Worm (Caenorhabditis elegans) whole organism, L4 larva: Measurements from ENCODE around the gene K07E1.1.

Source experiments
- F26F4.8 ChIP-seq: fragments of 200-800 bp; sonication (Bioruptor generic); conservative IDR thresholded peaks from 2 replicates; pipeline ENCODE4 v1.3.6; 2022; ENCODE audit warnings: missing genetic modification characterization, missing compliant biosample characterization
- F44E2.7 ChIP-seq: fragments of 200-800 bp; sonication (Bioruptor generic); IDR thresholded peaks from 2 replicates; pipeline ENCODE4 v2.1.2; 2022; ENCODE audit warnings: missing genetic modification characterization, missing compliant biosample characterization
- F49E8.2 ChIP-seq: sonication (generic microtip); optimal IDR thresholded peaks from 2 replicates; lab custom pipeline; 2016; ENCODE audit warnings: missing compliant biosample characterization, mild to moderate bottlenecking, missing genetic modification characterization, borderline replicate concordance
- T20F7.1 ChIP-seq: fragments of 200-800 bp; sonication (Bioruptor generic); optimal IDR thresholded peaks from 2 replicates; lab custom pipeline; 2018; ENCODE audit warnings: mild to moderate bottlenecking, missing genetic modification characterization, missing compliant biosample characterization
- Y5F2A.4 ChIP-seq: fragments of 200-800 bp; sonication (Bioruptor generic); optimal IDR thresholded peaks from 2 replicates; lab custom pipeline; 2018; ENCODE audit warnings: mild to moderate bottlenecking, missing genetic modification characterization, missing compliant biosample characterization
- aha-1 ChIP-seq: fragments of 150-350 bp; peaks from one replicate; lab custom pipeline; 2014; ENCODE audit warnings: missing biosample characterization, missing genetic modification characterization
- ceh-20 ChIP-seq: fragments of 200-800 bp; sonication (Bioruptor generic); IDR thresholded peaks from 2 replicates; pipeline ENCODE4 v1.3.6; 2022; ENCODE audit warnings: missing genetic modification reagents, missing genetic modification characterization, missing compliant biosample characterization
- ceh-32 ChIP-seq: sonication (generic microtip); optimal IDR thresholded peaks from 2 replicates; lab custom pipeline; 2016; ENCODE audit warnings: mild to moderate bottlenecking, missing genetic modification characterization, missing compliant biosample characterization; ENCODE audit not compliant: poor library complexity
- ceh-82 ChIP-seq: sonication (generic microtip); optimal IDR thresholded peaks from 2 replicates; lab custom pipeline; 2017; ENCODE audit warnings: missing biosample characterization, missing genetic modification characterization
- ctbp-1 ChIP-seq: fragments of 200-800 bp; sonication (Bioruptor generic); IDR thresholded peaks from 2 replicates; pipeline ENCODE4 v1.3.6; 2022; ENCODE audit warnings: missing genetic modification reagents, missing genetic modification characterization, missing compliant biosample characterization
- daf-16 ChIP-seq, 3 experiments: sonication (generic microtip); optimal IDR thresholded peaks; 2 replicates each; lab custom pipeline; 2016 to 2017; ENCODE audit warnings: missing genetic modification characterization in 3 of 3, missing genetic modification reagents in 3 of 3, mild to moderate bottlenecking in 2 of 3, missing compliant biosample characterization in 2 of 3, missing biosample characterization in 1 of 3, moderate library complexity in 1 of 3
- daf-8 ChIP-seq: fragments of 200-800 bp; sonication (Bioruptor generic); IDR thresholded peaks from 2 replicates; pipeline ENCODE4 v1.3.6; 2022; ENCODE audit warnings: missing genetic modification characterization, missing compliant biosample characterization
- dmd-6 ChIP-seq: fragments of 200-800 bp; sonication (Bioruptor generic); IDR thresholded peaks from 2 replicates; pipeline ENCODE4 v1.3.6; 2022; ENCODE audit warnings: missing genetic modification reagents, missing genetic modification characterization, missing compliant biosample characterization
- dmd-8 ChIP-seq: fragments of 200-800 bp; sonication (Bioruptor generic); IDR thresholded peaks from 2 replicates; pipeline ENCODE4 v1.3.6; 2022; ENCODE audit warnings: missing genetic modification characterization, missing compliant biosample characterization
- dmd-9 ChIP-seq: fragments of 200-800 bp; sonication (Bioruptor generic); IDR thresholded peaks from 2 replicates; pipeline ENCODE4 v1.3.6; 2022; ENCODE audit warnings: missing genetic modification reagents, missing genetic modification characterization, missing compliant biosample characterization
- dpl-1 ChIP-seq: fragments of 150-350 bp; optimal IDR thresholded peaks from 2 replicates; lab custom pipeline; 2014; ENCODE audit warnings: missing biosample characterization, missing genetic modification reagents, missing genetic modification characterization
- duxl-1 ChIP-seq: sonication (generic microtip); optimal IDR thresholded peaks from 2 replicates; lab custom pipeline; 2016; ENCODE audit warnings: mild to moderate bottlenecking, missing genetic modification characterization, moderate library complexity, missing compliant biosample characterization; ENCODE audit not compliant: poor library complexity
- fkh-10 ChIP-seq: fragments of 150-350 bp; optimal IDR thresholded peaks from 2 replicates; lab custom pipeline; 2014; ENCODE audit warnings: missing biosample characterization, missing genetic modification reagents, missing genetic modification characterization
- fos-1 ChIP-seq: fragments of 150-350 bp; optimal IDR thresholded peaks from 2 replicates; lab custom pipeline; 2014; ENCODE audit warnings: missing biosample characterization, missing genetic modification characterization
- gei-8 ChIP-seq: fragments of 200-800 bp; sonication (Bioruptor generic); optimal IDR thresholded peaks from 2 replicates; lab custom pipeline; 2018; ENCODE audit warnings: mild to moderate bottlenecking, missing genetic modification characterization, missing compliant biosample characterization
- hlh-30 ChIP-seq: sonication (generic microtip); optimal IDR thresholded peaks from 2 replicates; lab custom pipeline; 2017; ENCODE audit warnings: antibody characterized with exemption, mild to moderate bottlenecking, missing genetic modification characterization, missing compliant biosample characterization; ENCODE audit not compliant: insufficient read depth
- hmg-1.1 ChIP-seq: fragments of 200-800 bp; sonication (Bioruptor generic); IDR thresholded peaks from 2 replicates; pipeline ENCODE4 v1.3.6; 2022; ENCODE audit warnings: missing genetic modification reagents, missing genetic modification characterization, missing compliant biosample characterization
- lin-15B ChIP-seq: fragments of 150-350 bp; sonication (generic microtip); optimal IDR thresholded peaks from 3 replicates; lab custom pipeline; 2014; ENCODE audit warnings: missing biosample characterization, missing genetic modification characterization
- lin-29 ChIP-seq: fragments of 200-800 bp; sonication (Bioruptor generic); IDR thresholded peaks from 2 replicates; pipeline ENCODE4 v1.3.6; 2022; ENCODE audit warnings: missing genetic modification reagents, missing genetic modification characterization, missing compliant biosample characterization
- madf-9 ChIP-seq: fragments of 200-800 bp; sonication (Bioruptor generic); conservative IDR thresholded peaks from 2 replicates; pipeline ENCODE4 v1.3.6; 2022; ENCODE audit warnings: missing genetic modification reagents, missing genetic modification characterization, missing compliant biosample characterization
- mep-1 ChIP-seq: fragments of 150-350 bp; sonication (generic microtip); optimal IDR thresholded peaks from 3 replicates; lab custom pipeline; 2014; ENCODE audit warnings: missing biosample characterization, missing genetic modification characterization
- nhr-102 ChIP-seq: sonication (generic microtip); optimal IDR thresholded peaks from 2 replicates; lab custom pipeline; 2016; ENCODE audit warnings: mild to moderate bottlenecking, missing genetic modification characterization, moderate library complexity, missing compliant biosample characterization
- nhr-237 ChIP-seq: sonication (generic microtip); optimal IDR thresholded peaks from 2 replicates; lab custom pipeline; 2017; ENCODE audit warnings: missing biosample characterization, missing genetic modification characterization
- nhr-25 ChIP-seq: sonication (generic microtip); optimal IDR thresholded peaks from 2 replicates; lab custom pipeline; 2017; ENCODE audit warnings: missing genetic modification characterization, mild to moderate bottlenecking, missing compliant biosample characterization, antibody characterized with exemption, moderate library complexity, borderline replicate concordance; ENCODE audit not compliant: insufficient read depth
- nhr-28 ChIP-seq: fragments of 150-350 bp; optimal IDR thresholded peaks from 2 replicates; lab custom pipeline; 2014; ENCODE audit warnings: missing biosample characterization, missing genetic modification characterization
- nhr-41 ChIP-seq: fragments of 200-800 bp; sonication (Bioruptor generic); IDR thresholded peaks from 2 replicates; pipeline ENCODE4 v1.3.6; 2022; ENCODE audit warnings: missing genetic modification reagents, missing genetic modification characterization, missing compliant biosample characterization
- nhr-42 ChIP-seq: fragments of 200-800 bp; sonication (Bioruptor generic); IDR thresholded peaks from 2 replicates; pipeline ENCODE4 v1.3.6; 2022; ENCODE audit warnings: missing genetic modification characterization, missing compliant biosample characterization
- nhr-6 ChIP-seq: fragments of 150-350 bp; optimal IDR thresholded peaks from 2 replicates; lab custom pipeline; 2014; ENCODE audit warnings: missing biosample characterization, missing genetic modification characterization
- pha-4 ChIP-seq, 2 experiments: fragments of 150-350 bp in 1 of 2; fragments of 200-800 bp in 1 of 2; sonication (Bioruptor generic) in 1 of 2; IDR thresholded peaks in 1 of 2; optimal IDR thresholded peaks in 1 of 2; 2 replicates each; pipeline versions ENCODE4 v1.3.6 to Lab custom; 2014 to 2022; ENCODE audit warnings: missing genetic modification characterization in 2 of 2, missing genetic modification reagents in 2 of 2, missing biosample characterization in 1 of 2, missing compliant biosample characterization in 1 of 2
- rbr-2 ChIP-seq: sonication (generic microtip); optimal IDR thresholded peaks from 2 replicates; lab custom pipeline; 2016; ENCODE audit warnings: missing genotype, missing genetic modification characterization, missing compliant biosample characterization
- saeg-2 ChIP-seq: fragments of 200-800 bp; sonication (Bioruptor generic); IDR thresholded peaks from 2 replicates; pipeline ENCODE4 v1.3.6; 2022; ENCODE audit warnings: missing genetic modification reagents, missing genetic modification characterization, missing compliant biosample characterization
- set-16 ChIP-seq: fragments of 200-800 bp; sonication (Bioruptor generic); IDR thresholded peaks from 2 replicates; pipeline ENCODE4 v1.3.6; 2022; ENCODE audit warnings: missing genetic modification reagents, missing genetic modification characterization, missing compliant biosample characterization
- skn-1 ChIP-seq: fragments of 150-350 bp; optimal IDR thresholded peaks from 2 replicates; lab custom pipeline; 2014; ENCODE audit warnings: missing biosample characterization, missing genetic modification characterization
- tag-97 ChIP-seq: fragments of 200-800 bp; sonication (Bioruptor generic); IDR thresholded peaks from 2 replicates; pipeline ENCODE4 v1.3.6; 2022; ENCODE audit warnings: missing genetic modification characterization, missing compliant biosample characterization
- unc-39 ChIP-seq: sonication (generic microtip); optimal IDR thresholded peaks from 2 replicates; lab custom pipeline; 2017; ENCODE audit warnings: missing biosample characterization, missing genetic modification characterization
- unc-62 ChIP-seq, 3 experiments: fragments of 150-350 bp in 1 of 3; sonication (generic microtip); optimal IDR thresholded peaks in 2 of 3; peaks in 1 of 3; 1 replicate in 1 of 3; 2 replicates in 2 of 3; lab custom pipeline; 2014 to 2017; ENCODE audit warnings: missing biosample characterization in 3 of 3, missing genetic modification characterization in 3 of 3, missing genetic modification reagents in 3 of 3, missing genotype in 1 of 3
- vab-7 ChIP-seq: fragments of 200-800 bp; sonication (Bioruptor generic); IDR thresholded peaks from 2 replicates; pipeline ENCODE4 v1.3.6; 2022; ENCODE audit warnings: missing genetic modification reagents, missing genetic modification characterization, missing compliant biosample characterization
- zag-1 ChIP-seq: fragments of 150-350 bp; optimal IDR thresholded peaks from 2 replicates; lab custom pipeline; 2014; ENCODE audit warnings: missing biosample characterization, missing genetic modification characterization
- zfp-3 ChIP-seq: fragments of 200-800 bp; sonication (Bioruptor generic); conservative IDR thresholded peaks from 2 replicates; pipeline ENCODE4 v1.3.6; 2022; ENCODE audit warnings: missing genetic modification reagents, missing genetic modification characterization, missing compliant biosample characterization

K07E1.1 gene

DNA sequence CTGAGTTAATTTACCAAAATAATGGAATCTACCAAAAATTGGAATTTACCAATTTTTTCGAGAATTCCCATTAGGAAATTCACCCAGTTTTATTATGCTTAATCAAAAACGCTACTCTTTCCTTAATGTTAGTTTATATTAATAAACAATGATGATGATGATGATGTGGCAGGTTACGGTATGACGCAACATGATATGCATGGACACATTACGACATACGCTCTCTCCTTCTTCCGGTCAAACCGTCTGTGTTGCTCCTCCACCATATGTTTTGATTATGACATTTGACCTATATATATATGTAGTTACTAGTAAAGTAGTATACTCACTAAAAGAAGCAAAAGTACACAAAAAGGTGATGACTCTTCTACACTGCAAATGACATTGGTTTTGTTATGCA lies 26.5 kb downstream of the K07E1.1 start:
- no peak for TF ChIP-seq rbr-2
- TF ChIP-seq pha-4 (GFP tag; IDR thresholded peaks at IDR 0.05; lab: Robert Waterston, UW): no peak
- TF ChIP-seq pha-4 (tag; optimal IDR thresholded peaks at IDR 0.05; lab: Kevin White, UChicago): no peak
- TF ChIP-seq nhr-41 (GFP tag; lab: Robert Waterston, UW): no peak
- no peak for TF ChIP-seq saeg-2 (GFP tag; lab: Robert Waterston, UW)
- TF ChIP-seq gei-8 (GFP tag; lab: Kevin White, UChicago): no peak
- TF ChIP-seq madf-9 (GFP tag; lab: Robert Waterston, UW): no peak
- no peak for TF ChIP-seq ctbp-1 (GFP tag; lab: Robert Waterston, UW)
- no peak for TF ChIP-seq ceh-82 (tag; lab: Kevin White, UChicago)
- TF ChIP-seq hlh-30 (tag; lab: Kevin White, UChicago): no peak

DNA sequence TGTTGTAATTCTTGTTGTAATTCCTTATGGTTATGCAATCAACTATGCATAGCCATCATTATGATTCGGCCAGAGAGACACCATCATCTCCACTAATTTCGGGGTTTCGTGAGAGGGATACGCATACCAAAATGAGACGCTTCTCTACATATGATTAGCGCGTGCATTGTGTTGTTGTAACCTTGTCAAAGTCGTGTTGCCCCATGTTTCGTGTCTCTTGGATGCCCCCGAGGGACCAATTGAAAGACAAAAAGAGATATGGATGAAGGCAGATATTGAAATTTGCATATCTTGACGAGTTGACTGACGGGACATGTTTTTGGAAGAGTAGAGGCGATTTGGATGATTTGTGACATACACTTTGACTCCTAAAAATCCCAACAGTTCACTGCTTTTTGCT lies 28.5 kb downstream of the K07E1.1 start:
- TF ChIP-seq zfp-3 (GFP tag; lab: Robert Waterston, UW) (no peak), nhr-237 (tag; lab: Kevin White, UChicago) (no peak), T20F7.1 (GFP tag; lab: Kevin White, UChicago) (no peak), tag-97 (GFP tag; lab: Robert Waterston, UW) (no peak), nhr-102 (no peak), duxl-1 (tag; lab: Kevin White, UChicago) (no peak), zag-1 (tag; lab: Kevin White, UChicago) (no peak), vab-7 (GFP tag; lab: Robert Waterston, UW) (no peak), nhr-25 (tag; lab: Kevin White, UChicago) (no peak), hmg-1.1 (GFP tag; lab: Robert Waterston, UW) (no peak), nhr-41 (GFP tag; lab: Robert Waterston, UW) (no peak), F49E8.2 (tag; lab: Kevin White, UChicago) (no peak), unc-39 (tag; lab: Kevin White, UChicago) (no peak), ceh-20 (GFP tag; lab: Robert Waterston, UW) (no peak), nhr-6 (tag; lab: Kevin White, UChicago) (no peak), dmd-9 (GFP tag; lab: Robert Waterston, UW) (no peak)

- TF ChIP-seq dpl-1 (GFP tag; lab: Kevin White, UChicago): no peak
- TF ChIP-seq nhr-28: no peak
- TF ChIP-seq daf-16 (GFP tag; optimal IDR thresholded peaks at IDR 0.05; lab: Kevin White, UChicago): no peak
- no peak for TF ChIP-seq daf-16 (tag; optimal IDR thresholded peaks at IDR 0.05; lab: Kevin White, UChicago)
- no peak for TF ChIP-seq ceh-32
- TF ChIP-seq mep-1 (tag; lab: Kevin White, UChicago): no peak
- TF ChIP-seq set-16 (GFP tag; lab: Robert Waterston, UW): no peak
- no peak for TF ChIP-seq dmd-8 (GFP tag; lab: Robert Waterston, UW)
Observed at ce11 chrII:4579920-4580474, 29.1 kb downstream of the K07E1.1 start.

ce11 chrII:4581090-4581489 lies 30.2 kb downstream of the K07E1.1 start:
- no peak for TF ChIP-seq lin-15B
- no peak for TF ChIP-seq hlh-30 (tag; lab: Kevin White, UChicago)
- no peak for TF ChIP-seq skn-1 (tag; lab: Kevin White, UChicago)
- TF ChIP-seq fkh-10 (GFP tag; lab: Kevin White, UChicago): no peak
- no peak for TF ChIP-seq daf-8 (GFP tag; lab: Robert Waterston, UW)
- peak; percentile 68 for TF ChIP-seq aha-1 (tag; lab: Kevin White, UChicago)
- TF ChIP-seq F44E2.7 (GFP tag; lab: Robert Waterston, UW): no peak
- TF ChIP-seq dmd-6 (GFP tag; lab: Robert Waterston, UW): no peak
- no peak for TF ChIP-seq nhr-42 (GFP tag; lab: Robert Waterston, UW)
- peak in 1 of 2 experiments; percentile 41 for TF ChIP-seq unc-62 (GFP tag; optimal IDR thresholded peaks at IDR 0.05 in 1 of 2; lab: Kevin White, UChicago)
- TF ChIP-seq unc-62 (tag; optimal IDR thresholded peaks at IDR 0.05; lab: Kevin White, UChicago): no peak
- TF ChIP-seq F26F4.8: no peak
- no peak for TF ChIP-seq Y5F2A.4 (GFP tag; lab: Kevin White, UChicago)
- no peak for TF ChIP-seq lin-29
- TF ChIP-seq ctbp-1 (GFP tag; lab: Robert Waterston, UW): no peak
- no peak for TF ChIP-seq fos-1
